Fruit fly (Drosophila melanogaster): ENCODE measurements around the gene RASSF8.
A peak's percentile ranks its signal among the peaks of the same experiment; 100 is the strongest.

The RASSF8 gene

dm6 chr3R:25638381-25638780 lies 23.2 kb upstream of the RASSF8 start:
- TF ChIP-seq GATAd (GFP tag; optimal IDR thresholded peaks at IDR 0.05): no peak
- peak; percentile 3 for TF ChIP-seq psq (GFP tag; optimal IDR thresholded peaks at IDR 0.05)

dm6 chr3R:25638961-25639360 lies 22.6 kb upstream of the RASSF8 start:
- TF ChIP-seq CG32264 (GFP tag; optimal IDR thresholded peaks at IDR 0.05) (peak; percentile 19), Sp1 (GFP tag; optimal IDR thresholded peaks at IDR 0.05) (peak; percentile 67), OdsH (GFP tag; optimal IDR thresholded peaks at IDR 0.05) (peak; percentile 57), dsf (GFP tag; optimal IDR thresholded peaks at IDR 0.05; ENCODE audit: borderline replicate concordance) (no peak), CrebA (GFP tag; optimal IDR thresholded peaks at IDR 0.05; ENCODE audit: borderline replicate concordance) (peak; percentile 57), tai (GFP tag; optimal IDR thresholded peaks at IDR 0.05) (peak; percentile 3), Vsx2 (GFP tag; optimal IDR thresholded peaks at IDR 0.05; ENCODE audit: partially characterized antibody) (no peak), h (GFP tag; optimal IDR thresholded peaks at IDR 0.05) (peak; percentile 78), Hnf4 (GFP tag; optimal IDR thresholded peaks at IDR 0.05) (peak; percentile 53), woc (GFP tag; optimal IDR thresholded peaks at IDR 0.05) (peak; percentile 54), Abd-B (GFP tag; optimal IDR thresholded peaks at IDR 0.05) (no peak), jim (GFP tag; optimal IDR thresholded peaks at IDR 0.05) (no peak), brk (GFP tag; optimal IDR thresholded peaks at IDR 0.05) (peak; percentile 59), GATAd (GFP tag; optimal IDR thresholded peaks at IDR 0.05) (no peak), foxo (GFP tag; optimal IDR thresholded peaks at IDR 0.05) (peak in 1 of 2 experiments; percentile 78), CG9705 (GFP tag; optimal IDR thresholded peaks at IDR 0.05) (peak; percentile 1), Rel (GFP tag; optimal IDR thresholded peaks at IDR 0.05) (peak; percentile 45), Rel (tag; optimal IDR thresholded peaks at IDR 0.05) (no peak), lola (GFP tag; optimal IDR thresholded peaks at IDR 0.05) (no peak), usp (GFP tag; optimal IDR thresholded peaks at IDR 0.05) (no peak), br (GFP tag; optimal IDR thresholded peaks at IDR 0.05) (peak; percentile 58), Hr78 (GFP tag; optimal IDR thresholded peaks at IDR 0.05) (no peak), Dfd (GFP tag; optimal IDR thresholded peaks at IDR 0.05) (no peak), sage (GFP tag; optimal IDR thresholded peaks at IDR 0.05) (peak; percentile 50), ey (GFP tag; optimal IDR thresholded peaks at IDR 0.05) (peak; percentile 65), Jra (GFP tag; optimal IDR thresholded peaks at IDR 0.05) (peak; percentile 29), fru (GFP tag; optimal IDR thresholded peaks at IDR 0.05) (peak; percentile 83), pan (optimal IDR thresholded peaks at IDR 0.05) (no peak), HLH106 (tag; optimal IDR thresholded peaks at IDR 0.05) (peak; percentile 67), psq (GFP tag; optimal IDR thresholded peaks at IDR 0.05) (peak; percentile 76), rgr (GFP tag; optimal IDR thresholded peaks at IDR 0.05) (peak; percentile 62), Dif (GFP tag; optimal IDR thresholded peaks at IDR 0.05; ENCODE audit: partially characterized antibody) (no peak)

dm6 chr3R:25640463-25640862 lies 21.1 kb upstream of the RASSF8 start:
- TF ChIP-seq rgr (GFP tag; optimal IDR thresholded peaks at IDR 0.05): peak; percentile 93
- TF ChIP-seq br (GFP tag; optimal IDR thresholded peaks at IDR 0.05): peak; percentile 95
- TF ChIP-seq Myc (optimal IDR thresholded peaks at IDR 0.05): no peak
- no peak for TF ChIP-seq usp (GFP tag; optimal IDR thresholded peaks at IDR 0.05)
- TF ChIP-seq jim (GFP tag; optimal IDR thresholded peaks at IDR 0.05): no peak
- peak; percentile 82 for TF ChIP-seq CG32264 (GFP tag; optimal IDR thresholded peaks at IDR 0.05)
- no peak for TF ChIP-seq dl (GFP tag; optimal IDR thresholded peaks at IDR 0.05; ENCODE audit: insufficient read depth in 1 of 2, partially characterized antibody in 2 of 2)
- peak; percentile 87 for TF ChIP-seq dmrt93B (GFP tag; optimal IDR thresholded peaks at IDR 0.05)
- peak; percentile 88 for TF ChIP-seq CG9705 (GFP tag; optimal IDR thresholded peaks at IDR 0.05)
- peak; percentile 96 for TF ChIP-seq Sp1 (GFP tag; optimal IDR thresholded peaks at IDR 0.05)
- TF ChIP-seq pan (optimal IDR thresholded peaks at IDR 0.05): no peak
- TF ChIP-seq psq (GFP tag; optimal IDR thresholded peaks at IDR 0.05): peak; percentile 91
- peak; percentile 55 to 97 for TF ChIP-seq foxo (GFP tag; optimal IDR thresholded peaks at IDR 0.05)
- TF ChIP-seq brk (GFP tag; optimal IDR thresholded peaks at IDR 0.05): peak; percentile 93
- TF ChIP-seq Hnf4 (GFP tag; optimal IDR thresholded peaks at IDR 0.05): peak; percentile 93
- no peak for TF ChIP-seq N (GFP tag; optimal IDR thresholded peaks at IDR 0.05)
- TF ChIP-seq CrebA (GFP tag; optimal IDR thresholded peaks at IDR 0.05; ENCODE audit: borderline replicate concordance): peak; percentile 89
- peak; percentile 84 for TF ChIP-seq tai (GFP tag; optimal IDR thresholded peaks at IDR 0.05)
- peak; percentile 97 for TF ChIP-seq fru (GFP tag; optimal IDR thresholded peaks at IDR 0.05)
- TF ChIP-seq sage (GFP tag; optimal IDR thresholded peaks at IDR 0.05): peak; percentile 89
- TF ChIP-seq lola (GFP tag; optimal IDR thresholded peaks at IDR 0.05): no peak
- TF ChIP-seq HLH106 (tag; optimal IDR thresholded peaks at IDR 0.05): peak; percentile 96
- TF ChIP-seq Rel (GFP tag; optimal IDR thresholded peaks at IDR 0.05): peak; percentile 90
- TF ChIP-seq Rel (tag; optimal IDR thresholded peaks at IDR 0.05): peak; percentile 83
- TF ChIP-seq Abd-B (GFP tag; optimal IDR thresholded peaks at IDR 0.05): no peak
- TF ChIP-seq h (GFP tag; optimal IDR thresholded peaks at IDR 0.05): peak; percentile 97
- peak; percentile 88 for TF ChIP-seq Jra (GFP tag; optimal IDR thresholded peaks at IDR 0.05)
- no peak for TF ChIP-seq GATAd (GFP tag; optimal IDR thresholded peaks at IDR 0.05)
- TF ChIP-seq dsf (GFP tag; optimal IDR thresholded peaks at IDR 0.05; ENCODE audit: borderline replicate concordance): peak; percentile 58
- TF ChIP-seq sv (GFP tag; optimal IDR thresholded peaks at IDR 0.05): no peak
- peak; percentile 93 for TF ChIP-seq OdsH (GFP tag; optimal IDR thresholded peaks at IDR 0.05)
- TF ChIP-seq Hr78 (GFP tag; optimal IDR thresholded peaks at IDR 0.05): no peak
- TF ChIP-seq woc (GFP tag; optimal IDR thresholded peaks at IDR 0.05): peak; percentile 92
- peak; percentile 91 for TF ChIP-seq ey (GFP tag; optimal IDR thresholded peaks at IDR 0.05)
- TF ChIP-seq Mio (GFP tag; optimal IDR thresholded peaks at IDR 0.05): peak; percentile 32
